Worm (Caenorhabditis elegans) whole organism, young adult: ENCODE measurements around the gene frpr-8.

Source experiments
- B0035.1 ChIP-seq: sonication (generic microtip); optimal IDR thresholded peaks from 2 replicates; lab custom pipeline; 2016; ENCODE audit warnings: missing genetic modification characterization, mild to moderate bottlenecking, missing compliant biosample characterization, missing genotype, missing genetic modification reagents
- B0336.3 ChIP-seq: fragments of 200-800 bp; sonication (Bioruptor generic); IDR thresholded peaks from 2 replicates; pipeline ENCODE4 v1.3.6; 2022; ENCODE audit warnings: missing genetic modification characterization, missing compliant biosample characterization
- C17E4.6 ChIP-seq: fragments of 200-800 bp; sonication (Bioruptor generic); IDR thresholded peaks from 2 replicates; pipeline ENCODE4 v1.3.6; 2022; ENCODE audit warnings: missing genetic modification reagents, missing genetic modification characterization, missing compliant biosample characterization
- F10E7.11 ChIP-seq: sonication (generic microtip); optimal IDR thresholded peaks from 2 replicates; lab custom pipeline; 2017; ENCODE audit warnings: mild to moderate bottlenecking, missing genetic modification characterization, moderate library complexity, missing compliant biosample characterization
- F33H1.4 ChIP-seq: fragments of 200-800 bp; sonication (Bioruptor generic); IDR thresholded peaks from 2 replicates; pipeline ENCODE4 v1.3.6; 2022; ENCODE audit warnings: missing genetic modification reagents, missing genetic modification characterization, missing compliant biosample characterization
- F37B4.10 ChIP-seq: fragments of 200-800 bp; sonication (Bioruptor generic); IDR thresholded peaks from 2 replicates; pipeline ENCODE4 v1.3.6; 2022; ENCODE audit warnings: missing genetic modification characterization, missing compliant biosample characterization
- F39B2.1 ChIP-seq: fragments of 200-800 bp; sonication (Bioruptor generic); IDR thresholded peaks from 2 replicates; pipeline ENCODE4 v1.3.6; 2022; ENCODE audit warnings: missing genetic modification reagents, missing genetic modification characterization, missing compliant biosample characterization
- F57A8.1 ChIP-seq: fragments of 200-800 bp; sonication (Bioruptor generic); optimal IDR thresholded peaks from 2 replicates; lab custom pipeline; 2018; ENCODE audit warnings: mild to moderate bottlenecking, missing genetic modification characterization, moderate library complexity, missing compliant biosample characterization
- T26A5.8 ChIP-seq: sonication (generic microtip); optimal IDR thresholded peaks from 2 replicates; lab custom pipeline; 2016; ENCODE audit warnings: missing genetic modification characterization, missing compliant biosample characterization
- Y53G8AR.9 ChIP-seq: fragments of 200-800 bp; sonication (Bioruptor generic); conservative IDR thresholded peaks from 2 replicates; pipeline ENCODE4 v1.3.6; 2022; ENCODE audit warnings: missing genetic modification reagents, missing genetic modification characterization, missing compliant biosample characterization
- Y56A3A.18 ChIP-seq: fragments of 200-800 bp; sonication (Bioruptor generic); IDR thresholded peaks from 2 replicates; pipeline ENCODE4 v1.3.6; 2022; ENCODE audit warnings: missing genetic modification reagents, missing genetic modification characterization, missing compliant biosample characterization
- Y95B8A.8 ChIP-seq: fragments of 200-800 bp; sonication (Bioruptor generic); IDR thresholded peaks from 2 replicates; pipeline ENCODE4 v1.3.6; 2022; ENCODE audit warnings: missing genetic modification reagents, missing genetic modification characterization, missing compliant biosample characterization
- akir-1 ChIP-seq: fragments of 200-800 bp; sonication (Bioruptor generic); optimal IDR thresholded peaks from 2 replicates; lab custom pipeline; 2018; ENCODE audit warnings: mild to moderate bottlenecking, missing genetic modification characterization, moderate library complexity, missing compliant biosample characterization
- aptf-2 ChIP-seq: fragments of 200-800 bp; sonication (Bioruptor generic); conservative IDR thresholded peaks from 2 replicates; pipeline ENCODE4 v1.3.6; 2022; ENCODE audit warnings: missing genetic modification reagents, missing genetic modification characterization, missing compliant biosample characterization
- aptf-3 ChIP-seq: fragments of 200-800 bp; sonication (Bioruptor generic); IDR thresholded peaks from 2 replicates; pipeline ENCODE4 v1.3.6; 2022; ENCODE audit warnings: missing genetic modification characterization, missing compliant biosample characterization
- attf-3 ChIP-seq: fragments of 200-800 bp; sonication (Bioruptor generic); conservative IDR thresholded peaks from 2 replicates; pipeline ENCODE4 v1.3.6; 2022; ENCODE audit warnings: missing genetic modification reagents, missing genetic modification characterization, missing compliant biosample characterization
- attf-6 ChIP-seq: fragments of 200-800 bp; sonication (Bioruptor generic); IDR thresholded peaks from 2 replicates; pipeline ENCODE4 v1.3.6; 2022; ENCODE audit warnings: missing genetic modification reagents, missing genetic modification characterization, missing compliant biosample characterization
- cebp-1 ChIP-seq, 2 experiments: fragments of 200-800 bp in 1 of 2; sonication (Bioruptor generic) in 1 of 2; sonication (generic microtip) in 1 of 2; IDR thresholded peaks in 1 of 2; optimal IDR thresholded peaks in 1 of 2; 2 replicates each; pipeline versions ENCODE4 v1.3.6 to Lab custom; 2017 to 2022; ENCODE audit warnings: missing compliant biosample characterization in 2 of 2, missing genetic modification characterization in 2 of 2, mild to moderate bottlenecking in 1 of 2, missing genetic modification reagents in 1 of 2, moderate library complexity in 1 of 2
- cebp-2 ChIP-seq: fragments of 200-800 bp; sonication (Bioruptor generic); IDR thresholded peaks from 2 replicates; pipeline ENCODE4 v1.3.6; 2022; ENCODE audit warnings: missing genetic modification characterization, missing compliant biosample characterization
- ceh-100 ChIP-seq: fragments of 200-800 bp; sonication (Bioruptor generic); IDR thresholded peaks from 2 replicates; pipeline ENCODE4 v1.3.6; 2022; ENCODE audit warnings: missing genetic modification reagents, missing genetic modification characterization, missing compliant biosample characterization
- ceh-91 ChIP-seq: fragments of 200-800 bp; sonication (Bioruptor generic); IDR thresholded peaks from 2 replicates; pipeline ENCODE4 v1.3.6; 2022; ENCODE audit warnings: missing genetic modification reagents, missing genetic modification characterization, missing compliant biosample characterization
- die-1 ChIP-seq: sonication (generic microtip); optimal IDR thresholded peaks from 2 replicates; lab custom pipeline; 2016; ENCODE audit warnings: missing genotype, mild to moderate bottlenecking, missing genetic modification characterization, missing compliant biosample characterization
- dpff-1 ChIP-seq: sonication (generic microtip); optimal IDR thresholded peaks from 2 replicates; lab custom pipeline; 2017; ENCODE audit warnings: mild to moderate bottlenecking, missing genetic modification characterization, missing compliant biosample characterization
- dpl-1 ChIP-seq: fragments of 150-350 bp; optimal IDR thresholded peaks from 2 replicates; lab custom pipeline; 2014; ENCODE audit warnings: missing biosample characterization, missing genetic modification reagents, missing genetic modification characterization
- egl-44 ChIP-seq: fragments of 200-800 bp; sonication (Bioruptor generic); IDR thresholded peaks from 2 replicates; pipeline ENCODE4 v1.3.6; 2022; ENCODE audit warnings: missing genetic modification reagents, missing genetic modification characterization, missing compliant biosample characterization
- gei-17 ChIP-seq: fragments of 200-800 bp; sonication (Bioruptor generic); optimal IDR thresholded peaks from 2 replicates; lab custom pipeline; 2018; ENCODE audit warnings: mild to moderate bottlenecking, missing genetic modification characterization, missing compliant biosample characterization
- him-1 ChIP-seq: sonication (generic microtip); optimal IDR thresholded peaks from 2 replicates; lab custom pipeline; 2016; ENCODE audit warnings: missing genotype, missing genetic modification reagents, missing genetic modification characterization, missing compliant biosample characterization
- hmg-20 ChIP-seq: fragments of 200-800 bp; sonication (Bioruptor generic); IDR thresholded peaks from 2 replicates; pipeline ENCODE4 v1.3.6; 2022; ENCODE audit warnings: missing genetic modification reagents, missing genetic modification characterization, missing compliant biosample characterization
- hrde-1 ChIP-seq: sonication (generic microtip); optimal IDR thresholded peaks from 2 replicates; lab custom pipeline; 2016; ENCODE audit warnings: missing genetic modification characterization, mild to moderate bottlenecking, missing compliant biosample characterization, moderate library complexity, missing genotype, missing genetic modification reagents, borderline replicate concordance
- hsf-1 ChIP-seq: fragments of 200-800 bp; sonication (Bioruptor generic); IDR thresholded peaks from 2 replicates; pipeline ENCODE4 v1.3.6; 2022; ENCODE audit warnings: missing genetic modification reagents, missing genetic modification characterization, missing compliant biosample characterization
- lag-1 ChIP-seq: fragments of 200-800 bp; sonication (Bioruptor generic); IDR thresholded peaks from 2 replicates; pipeline ENCODE4 v1.3.6; 2022; ENCODE audit warnings: missing genetic modification reagents, missing genetic modification characterization, missing compliant biosample characterization
- let-607 ChIP-seq, 2 experiments: fragments of 200-800 bp in 1 of 2; sonication (Bioruptor generic) in 1 of 2; sonication (generic microtip) in 1 of 2; optimal IDR thresholded peaks; 2 replicates each; lab custom pipeline; 2016 to 2018; ENCODE audit warnings: mild to moderate bottlenecking in 2 of 2, missing compliant biosample characterization in 2 of 2, missing genetic modification characterization in 2 of 2, moderate library complexity in 2 of 2, missing genotype in 1 of 2
- lin-35 ChIP-seq, 3 experiments: fragments of 150-350 bp in 2 of 3; sonication (generic microtip) in 1 of 3; optimal IDR thresholded peaks; 2 replicates each; lab custom pipeline; 2014 to 2018; ENCODE audit warnings: missing biosample characterization in 3 of 3, missing genetic modification characterization in 3 of 3, missing genetic modification reagents in 3 of 3
- lin-54 ChIP-seq: fragments of 200-800 bp; sonication (Bioruptor generic); optimal IDR thresholded peaks from 2 replicates; lab custom pipeline; 2018; ENCODE audit warnings: mild to moderate bottlenecking, missing genetic modification characterization, missing compliant biosample characterization
- madf-3 ChIP-seq: fragments of 200-800 bp; sonication (Bioruptor generic); IDR thresholded peaks from 2 replicates; pipeline ENCODE4 v1.3.6; 2022; ENCODE audit warnings: missing genetic modification reagents, missing genetic modification characterization, missing compliant biosample characterization
- mcd-1 ChIP-seq: fragments of 200-800 bp; sonication (Bioruptor generic); IDR thresholded peaks from 2 replicates; pipeline ENCODE4 v1.3.6; 2022; ENCODE audit warnings: missing genetic modification reagents, missing genetic modification characterization, missing compliant biosample characterization
- nhr-120 ChIP-seq: fragments of 200-800 bp; sonication (Bioruptor generic); IDR thresholded peaks from 2 replicates; pipeline ENCODE4 v1.3.6; 2022; ENCODE audit warnings: missing genetic modification characterization, missing compliant biosample characterization
- repo-1 ChIP-seq: sonication (generic microtip); optimal IDR thresholded peaks from 2 replicates; lab custom pipeline; 2017; ENCODE audit warnings: mild to moderate bottlenecking, missing genetic modification characterization, missing compliant biosample characterization
- snpc-1.1 ChIP-seq: sonication (generic microtip); optimal IDR thresholded peaks from 2 replicates; lab custom pipeline; 2017; ENCODE audit warnings: missing genetic modification characterization, mild to moderate bottlenecking, missing compliant biosample characterization, antibody characterized with exemption, moderate library complexity, missing genotype, missing genetic modification reagents; ENCODE audit not compliant: insufficient read depth
- tbx-9 ChIP-seq: sonication (generic microtip); optimal IDR thresholded peaks from 2 replicates; lab custom pipeline; 2016; ENCODE audit warnings: borderline replicate concordance, missing genetic modification characterization, inconsistent platforms, missing compliant biosample characterization
- unc-62 ChIP-seq: fragments of 150-350 bp; optimal IDR thresholded peaks from 2 replicates; lab custom pipeline; 2014; ENCODE audit warnings: missing biosample characterization, missing genetic modification reagents, missing genetic modification characterization
- xnd-1 ChIP-seq: sonication (generic microtip); optimal IDR thresholded peaks from 2 replicates; lab custom pipeline; 2016; ENCODE audit warnings: missing genotype, missing genetic modification reagents, missing genetic modification characterization, missing compliant biosample characterization
- zfh-2 ChIP-seq: fragments of 200-800 bp; sonication (Bioruptor generic); conservative IDR thresholded peaks from 2 replicates; pipeline ENCODE4 v1.3.6; 2022; ENCODE audit warnings: missing genetic modification reagents, missing genetic modification characterization, missing compliant biosample characterization
- ztf-25 ChIP-seq: fragments of 200-800 bp; sonication (Bioruptor generic); IDR thresholded peaks from 2 replicates; pipeline ENCODE4 v1.3.6; 2022; ENCODE audit warnings: missing genetic modification reagents, missing genetic modification characterization, missing compliant biosample characterization
- ztf-26 ChIP-seq: sonication (generic microtip); optimal IDR thresholded peaks from 2 replicates; lab custom pipeline; 2017; ENCODE audit warnings: missing genetic modification characterization, missing compliant biosample characterization
- ztf-6 ChIP-seq: fragments of 200-800 bp; sonication (Bioruptor generic); IDR thresholded peaks from 2 replicates; pipeline ENCODE4 v1.3.6; 2022; ENCODE audit warnings: missing genetic modification reagents, missing genetic modification characterization, missing compliant biosample characterization

Gene frpr-8

ce11 chrX:8672760-8673159, 24.9 kb upstream of the frpr-8 start, which contains the start of the genes K09E2.2 and K09E2.3:
TSS of gene K09E2.2 (plus strand) at chrX:8673060.
TSS of gene K09E2.3 (plus strand) at chrX:8673084.
- TF ChIP-seq nhr-120 (GFP tag; lab: Robert Waterston, UW) (no peak), F10E7.11 (tag; lab: Kevin White, UChicago) (no peak), Y95B8A.8 (GFP tag; lab: Robert Waterston, UW) (no peak), unc-62 (no peak)

ce11 chrX:8674514-8674913, 23.1 kb upstream of the frpr-8 start:
- TF ChIP-seq B0035.1 (tag; lab: Kevin White, UChicago) (no peak), ceh-100 (no peak), aptf-2 (GFP tag; lab: Robert Waterston, UW) (no peak), xnd-1 (tag; lab: Kevin White, UChicago) (no peak), lin-54 (no peak), dpl-1 (GFP tag; lab: Kevin White, UChicago) (no peak), attf-3 (no peak), madf-3 (GFP tag; lab: Robert Waterston, UW) (no peak), ztf-25 (GFP tag; lab: Robert Waterston, UW) (no peak), lag-1 (GFP tag; lab: Robert Waterston, UW) (no peak), tbx-9 (tag; lab: Kevin White, UChicago) (no peak), Y53G8AR.9 (GFP tag; lab: Robert Waterston, UW) (no peak), akir-1 (GFP tag; lab: Kevin White, UChicago) (no peak), hmg-20 (GFP tag; lab: Robert Waterston, UW) (no peak), aptf-3 (GFP tag; lab: Robert Waterston, UW) (no peak), repo-1 (tag; lab: Kevin White, UChicago) (no peak), him-1 (tag; lab: Kevin White, UChicago) (no peak), F33H1.4 (GFP tag; lab: Robert Waterston, UW) (no peak), lin-35 (GFP tag; optimal IDR thresholded peaks at IDR 0.05; lab: Kevin White, UChicago) (no peak), T26A5.8 (no peak), attf-6 (GFP tag; lab: Robert Waterston, UW) (no peak), hsf-1 (GFP tag; lab: Robert Waterston, UW) (no peak), ceh-91 (GFP tag; lab: Robert Waterston, UW) (no peak), die-1 (tag; lab: Kevin White, UChicago) (no peak), gei-17 (GFP tag; lab: Kevin White, UChicago) (no peak), F37B4.10 (GFP tag; lab: Robert Waterston, UW) (no peak), ztf-6 (no peak), cebp-1 (GFP tag; IDR thresholded peaks at IDR 0.05; lab: Robert Waterston, UW) (0 out of 2 replicates have a peak, but pooled peaks have one; percentile 20), cebp-1 (tag; optimal IDR thresholded peaks at IDR 0.05; lab: Kevin White, UChicago) (peak; percentile 82), F39B2.1 (GFP tag; lab: Robert Waterston, UW) (no peak), Y56A3A.18 (GFP tag; lab: Robert Waterston, UW) (no peak), C17E4.6 (GFP tag; lab: Robert Waterston, UW) (no peak), hrde-1 (tag; lab: Kevin White, UChicago) (no peak), mcd-1 (no peak), let-607 (tag; optimal IDR thresholded peaks at IDR 0.05; lab: Kevin White, UChicago) (peak in 1 of 2 experiments; percentile 5), F57A8.1 (GFP tag; lab: Kevin White, UChicago) (no peak), ztf-26 (tag; lab: Kevin White, UChicago) (peak; percentile 72), egl-44 (0 out of 2 replicates have a peak, but pooled peaks have one; percentile 45), cebp-2 (GFP tag; lab: Robert Waterston, UW) (no peak), zfh-2 (GFP tag; lab: Robert Waterston, UW) (no peak), dpff-1 (tag; lab: Kevin White, UChicago) (no peak), snpc-1.1 (tag; lab: Kevin White, UChicago) (no peak), B0336.3 (peak; percentile 34; the same call in 1 of the 2 replicates)
